Fruit fly (Drosophila melanogaster) whole organism: ENCODE data around the gene ppk28.

ENCODE experiments used
- CG8478 ChIP-seq: fragments of >200 bp; optimal IDR thresholded peaks from 2 replicates; lab custom pipeline; 2018; ENCODE audit warnings: inconsistent platforms
- Dll ChIP-seq: fragments of >200 bp; optimal IDR thresholded peaks from 2 replicates; lab custom pipeline; 2017
- pan ChIP-seq: fragments of >200 bp; optimal IDR thresholded peaks from 2 replicates; lab custom pipeline; 2017
- psq ChIP-seq: fragments of >200 bp; optimal IDR thresholded peaks from 2 replicates; lab custom pipeline; 2017
- usp ChIP-seq: fragments of >200 bp; optimal IDR thresholded peaks from 2 replicates; lab custom pipeline; 2017; ENCODE audit warnings: missing biosample characterization, missing genetic modification characterization, mixed read lengths

- no peak for TF ChIP-seq CG8478
- TF ChIP-seq usp (GFP tag; lab: Kevin White, UChicago), result no peak
- TF ChIP-seq Dll, result no peak
- TF ChIP-seq psq (lab: Kevin White, UChicago), result no peak
- no peak for TF ChIP-seq pan (lab: Kevin White, UChicago)
Measured at dm6 chrX:16833097-16833496, 27.2 kb downstream of the ppk28 start.
